Worm (Caenorhabditis elegans): Measurements from ENCODE around the gene lelo-1.

The lelo-1 gene

DNA sequence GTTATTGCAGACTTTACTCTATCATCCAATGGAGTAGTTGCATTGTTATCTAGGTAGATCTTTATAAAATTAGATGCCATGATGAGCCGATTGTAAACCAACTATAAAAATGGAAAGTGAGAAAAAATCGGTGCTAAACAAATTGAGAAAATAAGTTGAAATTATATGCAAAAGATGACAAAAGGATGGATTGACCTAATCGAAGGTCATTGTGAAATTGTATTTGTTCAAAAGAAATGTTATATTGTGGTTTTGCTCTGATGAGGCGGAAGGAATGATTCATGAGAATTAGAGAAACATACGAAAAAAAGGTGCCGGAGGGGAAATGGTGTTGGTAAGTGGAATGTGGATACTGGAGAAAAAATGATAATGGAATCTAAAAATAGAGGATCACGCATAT lies 34.8 kb downstream of the lelo-1 start, which contains the start of gene scly-1:
scly-1 (minus strand) TSS at position 101 of the 400 bp plus-strand sequence.
- TF ChIP-seq fkh-2 (tag; optimal IDR thresholded peaks at IDR 0.05) (no peak), nhr-237 (tag; optimal IDR thresholded peaks at IDR 0.05) (no peak), lin-39 (tag; optimal IDR thresholded peaks at IDR 0.05) (no peak), elt-3 (tag; optimal IDR thresholded peaks at IDR 0.05) (no peak), zag-1 (tag; optimal IDR thresholded peaks at IDR 0.05) (no peak), elt-2 (tag; optimal IDR thresholded peaks at IDR 0.05) (no peak), nhr-11 (tag; optimal IDR thresholded peaks at IDR 0.05) (no peak), ceh-82 (tag; optimal IDR thresholded peaks at IDR 0.05) (no peak), sea-2 (GFP tag; optimal IDR thresholded peaks at IDR 0.05) (no peak), snpc-4 (tag; optimal IDR thresholded peaks at IDR 0.05) (no peak), ZK546.5 (tag; optimal IDR thresholded peaks at IDR 0.05) (no peak), aly-2 (tag; optimal IDR thresholded peaks at IDR 0.05) (no peak), ceh-9 (tag; optimal IDR thresholded peaks at IDR 0.05) (no peak), egl-5 (tag; optimal IDR thresholded peaks at IDR 0.05) (no peak)

DNA sequence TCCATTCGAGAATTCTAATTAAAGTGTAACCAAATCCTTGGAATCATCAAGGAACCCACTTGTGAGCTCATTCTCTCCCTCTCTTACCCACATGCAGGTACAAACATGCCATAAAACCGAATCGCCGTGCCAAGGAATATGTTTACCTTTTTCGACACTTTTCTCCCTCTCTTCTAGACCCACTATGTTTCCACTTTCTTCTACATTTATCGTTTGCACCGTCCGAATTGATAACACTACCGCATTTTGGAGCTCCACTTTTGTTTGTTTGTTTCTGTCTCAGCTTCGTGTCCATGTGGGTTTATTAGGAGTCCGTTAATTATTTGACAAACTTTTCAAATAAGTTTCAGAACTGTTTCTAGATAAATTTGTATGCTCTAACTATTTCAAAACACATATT lies 35.7 kb downstream of the lelo-1 start:
- TF ChIP-seq nhr-25 (tag; optimal IDR thresholded peaks at IDR 0.05), result no peak
- TF ChIP-seq aly-2 (tag; optimal IDR thresholded peaks at IDR 0.05), result no peak
- TF ChIP-seq lsy-12 (tag; optimal IDR thresholded peaks at IDR 0.05), result no peak
- TF ChIP-seq lin-15B (tag; optimal IDR thresholded peaks at IDR 0.05), result peak; percentile 17
- no peak for TF ChIP-seq egl-5 (tag; optimal IDR thresholded peaks at IDR 0.05)
- no peak for TF ChIP-seq ceh-16 (tag; optimal IDR thresholded peaks at IDR 0.05)
- peak; percentile 68 for TF ChIP-seq pqm-1 (tag; optimal IDR thresholded peaks at IDR 0.05)
- TF ChIP-seq mml-1 (tag; optimal IDR thresholded peaks at IDR 0.05), result no peak
- TF ChIP-seq nhr-28 (tag; optimal IDR thresholded peaks at IDR 0.05), result no peak
- TF ChIP-seq nhr-11 (tag; optimal IDR thresholded peaks at IDR 0.05), result no peak
- TF ChIP-seq snpc-4 (tag; optimal IDR thresholded peaks at IDR 0.05), result no peak
- no peak for TF ChIP-seq elt-1 (tag; optimal IDR thresholded peaks at IDR 0.05)
- TF ChIP-seq fkh-2 (tag; optimal IDR thresholded peaks at IDR 0.05), result no peak
- peak; percentile 66 for TF ChIP-seq elt-2 (tag; optimal IDR thresholded peaks at IDR 0.05)
- no peak for TF ChIP-seq zag-1 (tag; optimal IDR thresholded peaks at IDR 0.05)
- no peak for TF ChIP-seq mdl-1 (tag; optimal IDR thresholded peaks at IDR 0.05)
- TF ChIP-seq pha-4 (tag; optimal IDR thresholded peaks at IDR 0.05), result peak; percentile 9
- TF ChIP-seq nhr-237 (tag; optimal IDR thresholded peaks at IDR 0.05), result no peak
- no peak for TF ChIP-seq skn-1 (tag; optimal IDR thresholded peaks at IDR 0.05)
- TF ChIP-seq ceh-82 (tag; optimal IDR thresholded peaks at IDR 0.05), result no peak
- no peak for TF ChIP-seq ceh-9 (tag; optimal IDR thresholded peaks at IDR 0.05)

DNA sequence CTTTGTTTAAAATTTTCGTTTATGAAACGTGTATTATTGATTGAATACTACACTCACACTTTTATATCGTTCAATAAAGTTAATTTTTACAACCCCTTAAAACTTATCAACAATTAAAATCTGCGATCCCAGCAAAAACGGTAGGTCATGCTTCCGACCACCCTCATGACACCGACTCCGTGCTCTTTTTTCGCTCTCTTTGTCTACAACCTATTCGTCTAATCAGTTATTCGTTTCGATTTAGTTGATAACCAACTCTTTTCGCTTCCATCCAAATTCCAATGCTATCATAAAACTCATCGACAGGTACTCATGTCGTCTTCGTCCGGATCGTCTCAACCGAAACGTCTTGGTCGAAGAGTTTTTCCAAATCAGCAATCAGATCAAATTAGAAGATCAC lies 36.9 kb downstream of the lelo-1 start, which contains the start of gene F13H8.1:
F13H8.1 (plus strand) TSS at position 311 of the 400 bp plus-strand sequence.
- TF ChIP-seq pha-4 (tag; optimal IDR thresholded peaks at IDR 0.05) (peak; percentile 14), nhr-76 (tag; optimal IDR thresholded peaks at IDR 0.05) (no peak), elt-2 (tag; optimal IDR thresholded peaks at IDR 0.05) (peak; percentile 88), jun-1 (tag; optimal IDR thresholded peaks at IDR 0.05) (peak; percentile 21), ceh-16 (tag; optimal IDR thresholded peaks at IDR 0.05) (no peak), pqm-1 (tag; optimal IDR thresholded peaks at IDR 0.05) (peak; percentile 61), nhr-43 (tag; optimal IDR thresholded peaks at IDR 0.05; ENCODE audit: poor library complexity, severe bottlenecking) (no peak), sea-2 (GFP tag; optimal IDR thresholded peaks at IDR 0.05) (no peak)

DNA sequence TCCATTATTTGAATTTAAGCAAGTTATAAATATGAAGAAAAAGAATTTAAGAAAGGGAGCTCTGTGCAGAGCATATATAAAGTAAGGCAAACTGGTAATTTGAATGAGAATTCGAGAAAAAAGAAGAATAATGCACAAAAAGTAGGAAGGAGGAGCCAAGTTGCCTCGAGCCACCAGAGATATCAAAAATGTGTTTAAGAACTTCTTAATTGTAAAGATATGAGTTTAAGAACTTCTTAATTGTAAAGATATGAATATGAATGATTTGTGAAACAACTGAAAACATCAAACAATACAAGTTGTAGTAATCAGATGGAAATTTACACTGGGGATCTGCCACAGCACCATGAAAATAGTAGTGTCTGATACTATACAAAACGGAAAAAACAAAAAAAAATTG lies 40.7 kb downstream of the lelo-1 start, which contains the start of gene F13H8.6:
F13H8.6 (minus strand) TSS at position 101 of the 400 bp plus-strand sequence.
- TF ChIP-seq nhr-76 (tag; optimal IDR thresholded peaks at IDR 0.05) (no peak), ZK546.5 (tag; optimal IDR thresholded peaks at IDR 0.05) (no peak), ceh-16 (tag; optimal IDR thresholded peaks at IDR 0.05) (no peak), ztf-4 (tag; optimal IDR thresholded peaks at IDR 0.05) (no peak), ama-1 (optimal IDR thresholded peaks at IDR 0.05) (no peak), mml-1 (tag; optimal IDR thresholded peaks at IDR 0.05) (no peak), lin-15B (tag; optimal IDR thresholded peaks at IDR 0.05) (no peak), ceh-28 (tag; optimal IDR thresholded peaks at IDR 0.05) (no peak), elt-1 (tag; optimal IDR thresholded peaks at IDR 0.05) (no peak)

DNA sequence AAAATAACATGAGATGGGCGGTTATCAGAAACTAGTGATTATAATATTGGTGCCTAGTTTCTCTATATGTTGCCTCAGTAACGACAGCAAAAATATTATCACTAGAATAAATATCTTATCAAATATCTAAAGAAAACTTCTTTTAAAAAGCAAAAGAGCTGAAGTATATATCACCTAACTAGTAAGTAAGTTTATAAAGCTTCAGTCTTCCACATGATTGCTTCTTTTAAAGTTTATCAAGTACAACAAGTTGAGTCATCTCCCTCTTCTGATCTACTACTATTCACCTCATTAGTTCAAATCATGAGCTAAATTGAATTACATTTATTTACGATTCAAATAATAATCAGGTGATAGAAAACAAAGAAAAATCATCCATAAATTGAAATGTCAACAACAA lies 42.0 kb downstream of the lelo-1 start:
- TF ChIP-seq nhr-67 (tag; optimal IDR thresholded peaks at IDR 0.05) (no peak), lin-39 (tag; optimal IDR thresholded peaks at IDR 0.05) (no peak), pha-4 (tag; optimal IDR thresholded peaks at IDR 0.05) (no peak), tbx-2 (tag; optimal IDR thresholded peaks at IDR 0.05) (no peak), snpc-4 (tag; optimal IDR thresholded peaks at IDR 0.05) (no peak), elt-3 (tag; optimal IDR thresholded peaks at IDR 0.05) (no peak), skn-1 (tag; optimal IDR thresholded peaks at IDR 0.05) (no peak), ama-1 (optimal IDR thresholded peaks at IDR 0.05) (no peak), nhr-43 (tag; optimal IDR thresholded peaks at IDR 0.05; ENCODE audit: poor library complexity, severe bottlenecking) (no peak), elt-2 (tag; optimal IDR thresholded peaks at IDR 0.05) (no peak), unc-62 (GFP tag; optimal IDR thresholded peaks at IDR 0.05) (no peak), nfya-1 (tag; optimal IDR thresholded peaks at IDR 0.05; ENCODE audit: insufficient read depth) (no peak), nhr-25 (tag; optimal IDR thresholded peaks at IDR 0.05) (no peak), fos-1 (tag; optimal IDR thresholded peaks at IDR 0.05) (no peak)

Measured in whole organism, L3 larva.